Worm (Caenorhabditis elegans): Measurements from ENCODE around the gene ceh-100.
"Not testable (repeated sequence)": the region's sequence is repeated elsewhere in the genome, so short reads cannot be mapped to it uniquely, and the experiment has no call there.

ce11 chrII:12651208-12651607, 47.7 kb upstream of the ceh-100 start:
- TF ChIP-seq nhr-11 (tag; optimal IDR thresholded peaks at IDR 0.05); madf-5 (GFP tag; IDR thresholded peaks at IDR 0.05); ces-1 (GFP tag; optimal IDR thresholded peaks at IDR 0.05); unc-62 (GFP tag; optimal IDR thresholded peaks at IDR 0.05 in 1 of 2); unc-62 (tag; optimal IDR thresholded peaks at IDR 0.05); nhr-28 (tag; optimal IDR thresholded peaks at IDR 0.05); php-3 (GFP tag; IDR thresholded peaks at IDR 0.05); lin-38 (GFP tag; IDR thresholded peaks at IDR 0.05); spr-3 (GFP tag; optimal IDR thresholded peaks at IDR 0.05); hmg-1.1 (GFP tag; IDR thresholded peaks at IDR 0.05); snpc-4 (tag; optimal IDR thresholded peaks at IDR 0.05): not testable (repeated sequence)
- peak; percentile 58; the same call in 1 of the 2 replicates for TF ChIP-seq egl-43 (GFP tag; IDR thresholded peaks at IDR 0.05)

All from whole organism, L4 larva.